Worm (Caenorhabditis elegans) whole organism, mixed stage, embryonic: ENCODE data around the gene R07B7.10.

ENCODE experiments used
- ces-1 ChIP-seq: fragments of 150-350 bp; optimal IDR thresholded peaks from 2 replicates; lab custom pipeline; 2014; ENCODE audit warnings: missing biosample characterization, missing genetic modification reagents, missing genetic modification characterization
- nhr-12 ChIP-seq: fragments of 150-350 bp; optimal IDR thresholded peaks from 2 replicates; lab custom pipeline; 2014; ENCODE audit warnings: missing biosample characterization, missing genetic modification characterization
- unc-39 ChIP-seq: fragments of 150-350 bp; optimal IDR thresholded peaks from 2 replicates; lab custom pipeline; 2014; ENCODE audit warnings: missing biosample characterization, missing genetic modification characterization
- unc-62 ChIP-seq: fragments of 150-350 bp; optimal IDR thresholded peaks from 2 replicates; lab custom pipeline; 2014; ENCODE audit warnings: missing biosample characterization, missing genetic modification reagents, missing genetic modification characterization
- ztf-11 ChIP-seq: fragments of 150-350 bp; optimal IDR thresholded peaks from 2 replicates; lab custom pipeline; 2014; ENCODE audit warnings: missing biosample characterization, missing genetic modification characterization

DNA sequence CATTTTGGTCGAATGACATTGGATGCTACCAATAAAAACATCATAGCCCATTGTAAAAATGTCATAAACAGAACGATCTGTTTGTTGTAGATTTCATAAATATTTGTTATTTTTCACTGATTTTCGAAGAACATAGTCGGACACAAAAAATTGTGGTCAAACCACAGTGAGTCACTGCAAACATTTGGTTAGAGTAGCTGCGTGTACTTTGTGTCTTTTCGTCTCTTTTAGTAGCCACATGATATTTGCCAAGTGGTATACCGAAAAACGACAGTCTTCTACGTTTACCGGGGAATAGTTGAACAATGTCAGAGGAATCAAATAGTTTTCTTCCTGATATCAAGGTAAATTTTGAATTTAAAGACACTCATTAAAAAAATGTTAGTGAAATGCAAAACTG is 8.7 kb downstream of the R07B7.10 start, which contains the start of gene nhr-206:
- TF ChIP-seq ces-1 (GFP tag; lab: Kevin White, UChicago) (no peak), ztf-11 (tag; lab: Kevin White, UChicago) (no peak), unc-39 (no peak), nhr-12 (tag; lab: Kevin White, UChicago) (no peak), unc-62 (GFP tag; lab: Kevin White, UChicago) (no peak)
